Worm (Caenorhabditis elegans) whole organism, L3 larva: Measurements from ENCODE around the gene srj-14.

Experiments used
- ZK546.5 ChIP-seq: sonication (generic microtip); optimal IDR thresholded peaks from 2 replicates; lab custom pipeline; 2017; ENCODE audit warnings: missing biosample characterization, missing genetic modification characterization
- aly-2 ChIP-seq: fragments of 150-350 bp; optimal IDR thresholded peaks from 2 replicates; lab custom pipeline; 2014; ENCODE audit warnings: missing biosample characterization, missing genetic modification characterization
- ama-1 ChIP-seq: fragments of 150-350 bp; optimal IDR thresholded peaks from 2 replicates; lab custom pipeline; 2018
- ceh-82 ChIP-seq: fragments of 150-350 bp; optimal IDR thresholded peaks from 2 replicates; lab custom pipeline; 2014; ENCODE audit warnings: missing biosample characterization, missing genetic modification characterization
- ceh-9 ChIP-seq: sonication (generic microtip); optimal IDR thresholded peaks from 2 replicates; lab custom pipeline; 2018; ENCODE audit warnings: missing biosample characterization, missing genetic modification characterization
- daf-12 ChIP-seq: fragments of 150-350 bp; optimal IDR thresholded peaks from 2 replicates; lab custom pipeline; 2014; ENCODE audit warnings: missing biosample characterization, missing genetic modification reagents, missing genetic modification characterization
- egl-27 ChIP-seq: sonication (generic microtip); optimal IDR thresholded peaks from 4 replicates; lab custom pipeline; 2017; ENCODE audit warnings: missing biosample characterization, missing genetic modification reagents, missing genetic modification characterization
- egl-5 ChIP-seq: fragments of 150-350 bp; optimal IDR thresholded peaks from 2 replicates; lab custom pipeline; 2017; ENCODE audit warnings: missing biosample characterization, missing genetic modification reagents, missing genetic modification characterization, inconsistent platforms
- elt-1 ChIP-seq: fragments of 150-350 bp; optimal IDR thresholded peaks from 2 replicates; lab custom pipeline; 2014; ENCODE audit warnings: missing biosample characterization, missing genetic modification characterization
- elt-2 ChIP-seq: sonication (generic microtip); optimal IDR thresholded peaks from 2 replicates; lab custom pipeline; 2016; ENCODE audit warnings: missing genetic modification reagents, mild to moderate bottlenecking, missing genetic modification characterization, missing compliant biosample characterization
- elt-3 ChIP-seq, 3 experiments: fragments of 150-350 bp in 1 of 3; sonication (generic microtip) in 2 of 3; optimal IDR thresholded peaks; 2 replicates in 2 of 3; 4 replicates in 1 of 3; lab custom pipeline; 2014 to 2017; ENCODE audit warnings: missing biosample characterization in 3 of 3, missing genetic modification characterization in 3 of 3
- fkh-2 ChIP-seq: fragments of 150-350 bp; optimal IDR thresholded peaks from 2 replicates; lab custom pipeline; 2014; ENCODE audit warnings: missing biosample characterization, missing genetic modification reagents, missing genetic modification characterization
- fos-1 ChIP-seq: fragments of 150-350 bp; optimal IDR thresholded peaks from 2 replicates; lab custom pipeline; 2014; ENCODE audit warnings: missing biosample characterization, missing genetic modification characterization
- hmg-11 ChIP-seq: sonication (generic microtip); optimal IDR thresholded peaks from 2 replicates; lab custom pipeline; 2016; ENCODE audit warnings: missing genetic modification characterization, missing compliant biosample characterization
- jun-1 ChIP-seq: fragments of 150-350 bp; optimal IDR thresholded peaks from 2 replicates; lab custom pipeline; 2014; ENCODE audit warnings: missing biosample characterization, missing genetic modification reagents, missing genetic modification characterization
- lin-15B ChIP-seq: fragments of 150-350 bp; optimal IDR thresholded peaks from 2 replicates; lab custom pipeline; 2014; ENCODE audit warnings: missing biosample characterization, missing genetic modification characterization
- lin-39 ChIP-seq: fragments of 150-350 bp; optimal IDR thresholded peaks from 2 replicates; lab custom pipeline; 2018; ENCODE audit warnings: missing biosample characterization, missing genetic modification reagents, missing genetic modification characterization
- lsy-12 ChIP-seq: sonication (generic microtip); optimal IDR thresholded peaks from 2 replicates; lab custom pipeline; 2016; ENCODE audit warnings: mild to moderate bottlenecking, missing genetic modification characterization, missing compliant biosample characterization
- mml-1 ChIP-seq: fragments of 150-350 bp; sonication (generic microtip); optimal IDR thresholded peaks from 3 replicates; lab custom pipeline; 2014; ENCODE audit warnings: missing biosample characterization, missing genetic modification characterization
- nfya-1 ChIP-seq: sonication (generic microtip); optimal IDR thresholded peaks from 2 replicates; lab custom pipeline; 2017; ENCODE audit warnings: missing genetic modification characterization, mild to moderate bottlenecking, missing compliant biosample characterization, antibody characterized with exemption, moderate library complexity; ENCODE audit not compliant: insufficient read depth
- nhr-11 ChIP-seq: fragments of 150-350 bp; optimal IDR thresholded peaks from 2 replicates; lab custom pipeline; 2014; ENCODE audit warnings: missing biosample characterization, missing genetic modification characterization
- nhr-12 ChIP-seq: fragments of 150-350 bp; optimal IDR thresholded peaks from 2 replicates; lab custom pipeline; 2014; ENCODE audit warnings: missing biosample characterization, missing genetic modification characterization
- nhr-23 ChIP-seq: fragments of 150-350 bp; optimal IDR thresholded peaks from 2 replicates; lab custom pipeline; 2014; ENCODE audit warnings: missing biosample characterization, missing genetic modification reagents, missing genetic modification characterization
- nhr-25 ChIP-seq: sonication (generic microtip); optimal IDR thresholded peaks from 2 replicates; lab custom pipeline; 2017; ENCODE audit warnings: missing biosample characterization, missing genetic modification characterization
- nhr-28 ChIP-seq: fragments of 150-350 bp; optimal IDR thresholded peaks from 2 replicates; lab custom pipeline; 2014; ENCODE audit warnings: missing biosample characterization, missing genetic modification characterization
- nhr-67 ChIP-seq: fragments of 150-350 bp; optimal IDR thresholded peaks from 2 replicates; lab custom pipeline; 2014; ENCODE audit warnings: missing biosample characterization, missing genetic modification characterization
- nhr-77 ChIP-seq: fragments of 150-350 bp; optimal IDR thresholded peaks from 2 replicates; lab custom pipeline; 2014; ENCODE audit warnings: missing biosample characterization, missing genetic modification characterization
- pha-4 ChIP-seq: fragments of 150-350 bp; optimal IDR thresholded peaks from 2 replicates; lab custom pipeline; 2014; ENCODE audit warnings: missing biosample characterization, missing genetic modification reagents, missing genetic modification characterization
- pqm-1 ChIP-seq: fragments of 150-350 bp; optimal IDR thresholded peaks from 2 replicates; lab custom pipeline; 2017; ENCODE audit warnings: missing biosample characterization, missing genetic modification characterization, inconsistent platforms
- sea-2 ChIP-seq: fragments of 150-350 bp; sonication (generic microtip); optimal IDR thresholded peaks from 4 replicates; lab custom pipeline; 2014; ENCODE audit warnings: missing biosample characterization, missing genetic modification reagents, missing genetic modification characterization
- snpc-4 ChIP-seq: fragments of 150-350 bp; optimal IDR thresholded peaks from 2 replicates; lab custom pipeline; 2014; ENCODE audit warnings: missing biosample characterization, missing genetic modification characterization
- unc-39 ChIP-seq: sonication (generic microtip); optimal IDR thresholded peaks from 4 replicates; lab custom pipeline; 2017; ENCODE audit warnings: missing biosample characterization, missing genetic modification characterization
- unc-62 ChIP-seq: fragments of 150-350 bp; sonication (generic microtip); optimal IDR thresholded peaks from 4 replicates; lab custom pipeline; 2014; ENCODE audit warnings: missing biosample characterization, missing genetic modification reagents, missing genetic modification characterization
- zag-1 ChIP-seq: fragments of 150-350 bp; optimal IDR thresholded peaks from 2 replicates; lab custom pipeline; 2014; ENCODE audit warnings: missing biosample characterization, missing genetic modification characterization
- ztf-11 ChIP-seq: fragments of 150-350 bp; optimal IDR thresholded peaks from 2 replicates; lab custom pipeline; 2014; ENCODE audit warnings: missing biosample characterization, missing genetic modification characterization
- ztf-4 ChIP-seq: fragments of 150-350 bp; optimal IDR thresholded peaks from 2 replicates; lab custom pipeline; 2014; ENCODE audit warnings: missing biosample characterization, missing genetic modification characterization

Gene srj-14

DNA sequence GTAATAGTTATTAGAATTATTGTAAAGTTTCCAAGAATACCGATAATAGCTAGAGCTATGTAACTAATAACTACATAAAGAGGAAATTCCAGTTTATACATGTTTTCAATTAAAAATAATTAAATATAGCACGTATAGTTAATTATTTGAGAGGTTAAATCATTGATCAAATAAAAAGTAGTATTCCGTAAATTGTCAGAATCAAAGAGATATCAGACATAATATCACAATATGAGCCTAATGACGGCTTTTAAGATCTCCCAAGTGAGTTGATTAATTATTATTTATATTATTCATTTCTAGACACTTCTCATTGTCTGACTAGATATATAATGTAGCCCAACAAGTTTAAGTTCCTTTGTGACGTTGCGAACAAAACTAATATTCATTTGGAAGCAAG lies 9.9 kb downstream of the srj-14 start, which contains the start of gene srsx-24:
Gene srsx-24 (minus strand): TSS at position 101 of the 400 bp plus-strand sequence.
- TF ChIP-seq nhr-12 (tag; lab: Kevin White, UChicago) (no peak), zag-1 (tag; lab: Kevin White, UChicago) (no peak), mml-1 (tag; lab: Kevin White, UChicago) (no peak), lin-15B (tag; lab: Kevin White, UChicago) (no peak), ztf-4 (no peak), unc-39 (tag; lab: Kevin White, UChicago) (no peak), elt-1 (tag; lab: Kevin White, UChicago) (no peak), egl-5 (tag; lab: Kevin White, UChicago) (no peak), daf-12 (tag; lab: Kevin White, UChicago) (no peak), nhr-77 (tag; lab: Kevin White, UChicago) (no peak), elt-3 (tag; optimal IDR thresholded peaks at IDR 0.05; lab: Kevin White, UChicago) (no peak), aly-2 (no peak), lsy-12 (no peak), nhr-11 (tag; lab: Kevin White, UChicago) (no peak), nhr-23 (tag; lab: Kevin White, UChicago) (no peak)

DNA sequence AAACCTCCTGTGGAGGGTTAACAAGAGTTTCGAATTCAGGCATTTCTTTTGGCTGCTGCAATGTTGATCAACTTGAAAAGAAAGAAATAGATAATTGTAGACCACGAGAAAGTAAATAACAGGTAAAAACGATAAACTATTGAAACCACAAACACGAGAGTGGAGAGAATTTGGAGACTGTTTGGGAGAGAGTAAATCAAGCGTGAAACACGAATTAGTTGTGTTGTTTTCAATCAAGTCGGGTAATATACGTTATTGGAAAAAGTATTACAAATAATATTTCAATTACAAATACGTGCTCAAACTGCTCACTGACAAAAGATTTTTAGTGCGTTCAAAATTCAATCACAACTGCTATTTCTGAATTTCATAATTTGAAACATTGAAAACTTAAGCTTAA lies 11.5 kb downstream of the srj-14 start, which contains the start of gene C03G6.17:
Gene C03G6.17 (minus strand): TSS at position 101 of the 400 bp plus-strand sequence.
- TF ChIP-seq nhr-11 (tag; lab: Kevin White, UChicago) = no peak
- TF ChIP-seq nfya-1 (tag; lab: Kevin White, UChicago) = no peak
- TF ChIP-seq ama-1 (lab: Kevin White, UChicago) = no peak
- no peak for TF ChIP-seq nhr-28 (tag; lab: Kevin White, UChicago)
- TF ChIP-seq nhr-67 = no peak
- no peak for TF ChIP-seq fos-1
- TF ChIP-seq elt-2 = no peak
- TF ChIP-seq lin-39 = no peak
- no peak for TF ChIP-seq sea-2 (GFP tag; lab: Kevin White, UChicago)
- no peak for TF ChIP-seq jun-1 (tag; lab: Kevin White, UChicago)
- no peak for TF ChIP-seq ztf-4
- no peak for TF ChIP-seq snpc-4
- TF ChIP-seq mml-1 (tag; lab: Kevin White, UChicago) = no peak
- TF ChIP-seq elt-3 (tag; optimal IDR thresholded peaks at IDR 0.05; lab: Kevin White, UChicago) = no peak
- TF ChIP-seq nhr-23 (tag; lab: Kevin White, UChicago) = no peak
- no peak for TF ChIP-seq egl-5 (tag; lab: Kevin White, UChicago)

DNA sequence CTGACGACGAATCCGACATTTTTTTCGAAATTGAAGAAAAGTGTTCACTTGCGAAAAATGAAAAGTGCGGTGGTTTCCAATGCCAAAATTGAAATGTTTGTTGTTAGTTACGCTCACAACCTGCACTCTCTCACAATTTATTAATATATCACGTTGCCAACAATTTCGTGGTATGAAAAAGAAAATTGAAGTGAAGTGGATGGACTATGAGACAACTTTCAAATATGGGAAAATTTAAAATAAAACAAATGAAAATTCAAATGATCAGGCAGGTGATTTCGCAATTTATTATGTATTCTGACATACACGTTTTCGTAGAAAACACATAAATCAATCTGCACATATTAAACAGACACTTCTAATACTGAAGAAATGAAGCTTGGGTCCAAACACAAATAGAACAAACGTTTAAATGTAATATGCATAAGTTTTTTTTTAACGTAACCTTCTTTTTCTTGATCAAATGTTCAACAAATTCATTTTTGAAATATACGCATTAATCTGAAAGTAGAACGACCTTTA lies 16.6 kb downstream of the srj-14 start, which contains the start of gene srp-6:
Gene srp-6 (minus strand): TSS at position 51 of the 522 bp plus-strand sequence.
- TF ChIP-seq nhr-25 (tag; lab: Kevin White, UChicago) (no peak), pha-4 (tag; lab: Kevin White, UChicago) (peak; percentile 1)
- TF ChIP-seq, all 47 proteins: peak for 1

DNA sequence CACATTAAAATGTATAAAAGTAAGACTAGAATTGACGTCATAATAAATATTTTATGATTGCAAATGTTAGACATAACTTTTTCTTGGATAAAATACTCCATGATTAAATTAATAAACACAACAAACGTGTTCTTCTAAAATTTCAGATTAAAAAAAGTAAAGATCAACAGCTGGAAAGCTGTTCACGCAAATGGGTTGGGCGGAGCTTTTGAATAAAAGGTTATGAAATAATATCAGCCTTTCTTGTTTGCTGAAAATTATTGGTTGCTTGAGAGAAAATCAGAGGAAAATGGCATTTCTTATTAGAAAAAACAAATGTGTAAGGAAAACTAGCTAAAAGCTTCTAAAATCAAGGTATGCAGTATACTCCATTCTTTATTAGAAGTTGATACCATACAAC lies 18.2 kb downstream of the srj-14 start, which contains the start of gene C02H6.3:
Gene C02H6.3 (minus strand): TSS at position 101 of the 400 bp plus-strand sequence.
- TF ChIP-seq ceh-9 (tag; lab: Kevin White, UChicago) (no peak), lsy-12 (no peak), elt-3 (tag; optimal IDR thresholded peaks at IDR 0.05; lab: Kevin White, UChicago) (no peak), pqm-1 (tag; lab: Kevin White, UChicago) (no peak), pha-4 (tag; lab: Kevin White, UChicago) (no peak), nhr-23 (tag; lab: Kevin White, UChicago) (no peak), jun-1 (tag; lab: Kevin White, UChicago) (no peak), nhr-12 (tag; lab: Kevin White, UChicago) (no peak), unc-39 (tag; lab: Kevin White, UChicago) (no peak), elt-1 (tag; lab: Kevin White, UChicago) (no peak), fkh-2 (tag; lab: Kevin White, UChicago) (no peak), unc-62 (GFP tag; lab: Kevin White, UChicago) (no peak), ceh-82 (tag; lab: Kevin White, UChicago) (no peak), sea-2 (GFP tag; lab: Kevin White, UChicago) (no peak), hmg-11 (tag; lab: Kevin White, UChicago) (no peak), elt-2 (no peak)
- TF ChIP-seq, all 47 proteins: peak for 0

DNA sequence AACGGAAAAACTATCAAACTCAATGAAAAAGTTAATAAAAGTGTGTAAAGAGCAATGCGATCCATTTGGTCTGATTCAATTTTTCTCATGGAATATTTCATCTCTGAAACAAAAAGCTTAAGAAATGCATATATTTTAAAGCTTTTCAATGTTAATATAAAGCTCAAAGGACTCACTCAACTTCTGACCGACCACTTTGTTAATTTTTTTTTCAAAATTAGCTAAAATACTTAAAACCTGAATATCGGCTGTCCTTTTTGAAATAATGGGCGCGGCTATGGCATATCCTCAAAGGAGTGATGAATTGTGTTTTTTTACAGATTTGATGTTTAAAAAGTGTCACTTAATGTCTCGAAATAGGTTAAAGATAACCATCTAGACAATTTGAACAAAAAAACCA lies 20.3 kb downstream of the srj-14 start, which contains the start of gene C02H6.1:
Gene C02H6.1 (minus strand): TSS at position 101 of the 400 bp plus-strand sequence.
- no peak for TF ChIP-seq nhr-23 (tag; lab: Kevin White, UChicago)
- no peak for TF ChIP-seq ztf-11 (tag; lab: Kevin White, UChicago)
- TF ChIP-seq fkh-2 (tag; lab: Kevin White, UChicago) = no peak
- no peak for TF ChIP-seq jun-1 (tag; lab: Kevin White, UChicago)
- TF ChIP-seq unc-62 (GFP tag; lab: Kevin White, UChicago) = no peak
- no peak for TF ChIP-seq egl-27 (tag; lab: Kevin White, UChicago)
- TF ChIP-seq ZK546.5 = no peak
- TF ChIP-seq pha-4 (tag; lab: Kevin White, UChicago) = no peak
- TF ChIP-seq unc-39 (tag; lab: Kevin White, UChicago) = no peak
